Worm (Caenorhabditis elegans) whole organism, L1 larva: ENCODE results near the gene H11E01.2.

Experiments used
- Y116A8C.19 ChIP-seq: sonication (generic microtip); optimal IDR thresholded peaks from 2 replicates; lab custom pipeline; 2016; ENCODE audit warnings: missing compliant biosample characterization, missing genetic modification characterization, borderline replicate concordance
- ceh-82 ChIP-seq, 3 experiments: fragments of 150-350 bp in 1 of 3; sonication (generic microtip) in 2 of 3; optimal IDR thresholded peaks; 2 replicates each; lab custom pipeline; 2014 to 2017; ENCODE audit warnings: missing biosample characterization in 3 of 3, missing genetic modification characterization in 3 of 3
- ceh-88 ChIP-seq: fragments of 200-800 bp; sonication (Bioruptor generic); IDR thresholded peaks from 2 replicates; pipeline ENCODE4 v1.3.6; 2022; ENCODE audit warnings: missing genetic modification characterization, missing compliant biosample characterization
- ceh-90 ChIP-seq: sonication (generic microtip); optimal IDR thresholded peaks from 2 replicates; lab custom pipeline; 2016; ENCODE audit warnings: missing genetic modification characterization, missing compliant biosample characterization
- dsc-1 ChIP-seq: sonication (generic microtip); optimal IDR thresholded peaks from 2 replicates; lab custom pipeline; 2016; ENCODE audit warnings: mild to moderate bottlenecking, missing genetic modification characterization, missing compliant biosample characterization
- efl-1 ChIP-seq, 4 experiments: fragments of 150-350 bp; optimal IDR thresholded peaks in 3 of 4; peaks in 1 of 4; 1 replicate in 1 of 4; 2 replicates in 3 of 4; lab custom pipeline; 2014; ENCODE audit warnings: missing biosample characterization in 2 of 4, missing genetic modification characterization in 2 of 4, missing genetic modification reagents in 2 of 4
- efl-3 ChIP-seq: fragments of 200-800 bp; sonication (Bioruptor generic); optimal IDR thresholded peaks from 2 replicates; lab custom pipeline; 2018; ENCODE audit warnings: mild to moderate bottlenecking, missing genetic modification characterization, missing compliant biosample characterization
- elt-2 ChIP-seq: sonication (generic microtip); optimal IDR thresholded peaks from 2 replicates; lab custom pipeline; 2016; ENCODE audit warnings: missing genetic modification characterization, mild to moderate bottlenecking, inconsistent platforms, missing compliant biosample characterization, missing genetic modification reagents
- fkh-10 ChIP-seq: sonication (generic microtip); optimal IDR thresholded peaks from 2 replicates; lab custom pipeline; 2017; ENCODE audit warnings: missing biosample characterization, missing genetic modification reagents, missing genetic modification characterization
- fkh-8 ChIP-seq: sonication (generic microtip); optimal IDR thresholded peaks from 2 replicates; lab custom pipeline; 2016; ENCODE audit warnings: mild to moderate bottlenecking, missing genetic modification characterization, missing compliant biosample characterization
- fos-1 ChIP-seq: fragments of 150-350 bp; optimal IDR thresholded peaks from 2 replicates; lab custom pipeline; 2014; ENCODE audit warnings: missing biosample characterization, missing genetic modification characterization
- hlh-4 ChIP-seq: sonication (generic microtip); optimal IDR thresholded peaks from 2 replicates; lab custom pipeline; 2016; ENCODE audit warnings: mild to moderate bottlenecking, missing genetic modification characterization, missing compliant biosample characterization
- hpl-2 ChIP-seq: fragments of 150-350 bp; optimal IDR thresholded peaks from 2 replicates; lab custom pipeline; 2014; ENCODE audit warnings: missing biosample characterization, missing genetic modification reagents, missing genetic modification characterization
- lin-13 ChIP-seq: fragments of 150-350 bp; optimal IDR thresholded peaks from 2 replicates; lab custom pipeline; 2014; ENCODE audit warnings: missing biosample characterization, missing genetic modification reagents, missing genetic modification characterization
- lin-14 ChIP-seq: fragments of 200-800 bp; sonication (Bioruptor generic); optimal IDR thresholded peaks from 2 replicates; lab custom pipeline; 2018; ENCODE audit warnings: mild to moderate bottlenecking, missing genetic modification characterization, moderate library complexity, missing compliant biosample characterization
- lin-35 ChIP-seq, 2 experiments: fragments of 150-350 bp; optimal IDR thresholded peaks; 2 replicates each; lab custom pipeline; 2014; ENCODE audit warnings: missing biosample characterization in 2 of 2, missing genetic modification characterization in 2 of 2, missing genetic modification reagents in 2 of 2
- mdl-1 ChIP-seq, 2 experiments: fragments of 150-350 bp; optimal IDR thresholded peaks; 2 replicates each; lab custom pipeline; 2014 to 2017; ENCODE audit warnings: missing biosample characterization in 2 of 2, missing genetic modification characterization in 2 of 2, inconsistent platforms in 1 of 2
- mef-2 ChIP-seq: fragments of 150-350 bp; optimal IDR thresholded peaks from 2 replicates; lab custom pipeline; 2014; ENCODE audit warnings: missing biosample characterization, missing genetic modification characterization
- nhr-28 ChIP-seq: fragments of 150-350 bp; optimal IDR thresholded peaks from 2 replicates; lab custom pipeline; 2014; ENCODE audit warnings: missing biosample characterization, missing genetic modification characterization
- nhr-47 ChIP-seq: sonication (generic microtip); optimal IDR thresholded peaks from 2 replicates; lab custom pipeline; 2016; ENCODE audit warnings: mild to moderate bottlenecking, missing genetic modification characterization, moderate library complexity, missing compliant biosample characterization
- pag-3 ChIP-seq: sonication (generic microtip); optimal IDR thresholded peaks from 2 replicates; lab custom pipeline; 2017; ENCODE audit warnings: missing genetic modification characterization, mild to moderate bottlenecking, missing compliant biosample characterization, antibody characterized with exemption, borderline replicate concordance; ENCODE audit not compliant: insufficient read depth
- sup-37 ChIP-seq: fragments of 200-800 bp; sonication (Bioruptor generic); optimal IDR thresholded peaks from 2 replicates; lab custom pipeline; 2018; ENCODE audit warnings: mild to moderate bottlenecking, missing genetic modification characterization, missing compliant biosample characterization
- swsn-7 ChIP-seq: sonication (generic microtip); optimal IDR thresholded peaks from 2 replicates; lab custom pipeline; 2016; ENCODE audit warnings: missing genetic modification characterization, missing compliant biosample characterization
- tlp-1 ChIP-seq: fragments of 150-350 bp; optimal IDR thresholded peaks from 2 replicates; lab custom pipeline; 2014; ENCODE audit warnings: missing biosample characterization, missing genetic modification characterization
- unc-62 ChIP-seq: fragments of 150-350 bp; optimal IDR thresholded peaks from 2 replicates; lab custom pipeline; 2014; ENCODE audit warnings: missing biosample characterization, missing genetic modification reagents, missing genetic modification characterization
- unc-86 ChIP-seq: sonication (generic microtip); optimal IDR thresholded peaks from 2 replicates; lab custom pipeline; 2016; ENCODE audit warnings: missing genetic modification characterization, missing compliant biosample characterization
- xbp-1 ChIP-seq: sonication (generic microtip); optimal IDR thresholded peaks from 2 replicates; lab custom pipeline; 2016; ENCODE audit warnings: missing genetic modification characterization, missing compliant biosample characterization
- ztf-4 ChIP-seq: fragments of 150-350 bp; optimal IDR thresholded peaks from 2 replicates; lab custom pipeline; 2014; ENCODE audit warnings: missing biosample characterization, missing genetic modification characterization

H11E01.2 gene

DNA sequence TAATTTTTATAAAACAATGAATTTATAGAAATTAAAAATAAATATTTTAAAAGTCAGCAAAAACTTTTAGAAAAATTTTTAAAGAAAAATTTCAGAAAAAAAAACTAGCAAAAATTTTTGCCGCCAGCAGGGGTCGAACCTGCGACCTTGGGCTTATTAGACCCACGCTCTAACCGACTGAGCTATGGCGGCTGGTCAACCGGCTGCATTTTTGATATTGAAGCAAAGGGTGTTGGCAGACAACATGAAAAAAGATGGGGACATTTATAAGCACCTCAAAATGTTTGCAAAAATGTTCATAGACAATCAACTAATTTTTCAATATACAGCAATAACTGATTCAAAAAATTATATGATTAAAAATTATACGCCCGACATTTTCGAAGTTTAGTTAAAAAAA lies 30.9 kb upstream of the H11E01.2 start (continued):
- no peak for TF ChIP-seq elt-2 (tag; lab: Kevin White, UChicago)
- peak in 1 of 2 experiments; percentile 12 for TF ChIP-seq lin-35 (GFP tag; optimal IDR thresholded peaks at IDR 0.05; lab: Kevin White, UChicago)

DNA sequence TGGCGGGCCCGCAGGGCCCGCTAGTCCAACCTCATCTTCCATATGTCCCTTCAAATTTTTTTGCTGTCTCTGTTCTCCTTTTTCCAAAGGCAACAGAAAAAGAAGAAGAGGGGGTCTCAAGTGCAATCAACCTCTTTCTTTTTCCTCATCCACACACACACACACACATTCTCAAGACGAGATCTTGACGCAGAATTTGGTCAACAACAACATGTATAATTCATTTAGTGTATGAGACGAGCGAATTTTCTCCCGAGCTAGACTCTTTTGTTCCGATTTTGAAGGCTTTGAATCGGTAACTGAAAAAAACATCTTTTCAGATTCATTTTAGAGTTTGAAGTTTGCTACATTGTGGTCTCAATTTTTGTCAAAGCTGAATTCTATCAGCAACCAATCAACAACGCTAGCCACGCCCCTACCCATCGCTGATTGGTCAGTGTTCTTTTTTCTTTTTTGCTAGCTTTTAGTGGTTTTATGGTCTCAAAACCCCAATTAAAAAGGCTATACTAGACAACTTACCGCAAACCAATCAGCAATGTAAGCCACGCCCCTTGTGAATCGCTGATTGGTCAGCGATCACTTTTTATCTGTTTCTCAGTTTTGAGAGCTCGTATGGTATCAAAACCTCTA lies 22.7 kb upstream of the H11E01.2 start:
- TF ChIP-seq unc-62 (GFP tag; lab: Kevin White, UChicago) (no peak), ztf-4 (tag; lab: Kevin White, UChicago) (no peak), lin-14 (GFP tag; lab: Kevin White, UChicago) (peak; percentile 43), sup-37 (GFP tag; lab: Kevin White, UChicago) (no peak), unc-86 (peak; percentile 1), nhr-28 (tag; lab: Kevin White, UChicago) (no peak)

DNA sequence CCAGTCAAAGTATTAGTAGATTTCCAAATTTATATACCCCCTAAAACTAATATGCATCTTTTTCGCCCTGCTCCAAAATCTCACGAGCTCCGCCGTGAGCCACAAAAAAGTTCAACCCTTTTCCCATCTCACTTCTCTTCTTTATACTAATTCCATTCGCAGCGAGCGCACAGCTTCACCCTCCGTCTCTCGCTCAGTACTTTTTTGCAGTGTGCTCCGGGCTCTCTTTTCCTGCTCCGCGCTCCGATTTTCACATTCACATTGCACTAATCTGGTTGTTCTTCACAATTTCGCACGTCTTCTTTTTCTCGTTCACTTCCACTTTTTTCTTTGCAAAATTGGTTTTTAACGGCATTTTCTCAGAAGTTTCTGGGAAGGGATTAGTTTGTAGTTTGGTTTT lies 21.6 kb upstream of the H11E01.2 start:
- peak; percentile 22 for TF ChIP-seq dsc-1 (tag; lab: Kevin White, UChicago)
- peak; percentile 54 for TF ChIP-seq fkh-10 (GFP tag; lab: Kevin White, UChicago)
- TF ChIP-seq xbp-1 (tag; lab: Kevin White, UChicago) = no peak
- TF ChIP-seq ceh-82 (tag; optimal IDR thresholded peaks at IDR 0.05; lab: Kevin White, UChicago) = peak in 1 of 3 experiments; percentile 10
- peak; percentile 52 for TF ChIP-seq lin-14 (GFP tag; lab: Kevin White, UChicago)
- peak; percentile 29 for TF ChIP-seq fkh-8
- no peak for TF ChIP-seq fos-1 (tag; lab: Kevin White, UChicago)
- peak; percentile 11 for TF ChIP-seq nhr-47

DNA sequence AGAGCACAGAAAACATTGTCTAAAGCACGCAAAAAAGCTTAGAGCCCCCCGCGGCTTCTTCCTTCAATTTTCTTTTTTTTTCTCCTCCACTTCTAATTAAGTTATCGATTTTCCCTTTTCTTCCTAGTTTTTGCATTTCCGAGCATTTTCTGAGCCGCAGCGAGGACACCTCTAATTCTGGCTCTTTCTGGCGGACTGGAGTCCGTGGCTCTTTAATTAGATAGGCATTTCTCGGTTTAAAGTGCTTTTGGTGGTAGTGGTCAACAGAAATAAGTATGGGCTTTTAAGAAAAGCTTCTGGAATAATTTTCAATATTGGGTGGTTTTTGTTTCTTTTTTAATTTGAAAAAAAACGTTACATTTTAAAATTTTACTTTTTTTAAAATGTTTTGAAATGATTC lies 19.3 kb upstream of the H11E01.2 start:
- no peak for TF ChIP-seq lin-35 (GFP tag; optimal IDR thresholded peaks at IDR 0.05; lab: Kevin White, UChicago)
- TF ChIP-seq lin-14 (GFP tag; lab: Kevin White, UChicago) = peak; percentile 67

DNA sequence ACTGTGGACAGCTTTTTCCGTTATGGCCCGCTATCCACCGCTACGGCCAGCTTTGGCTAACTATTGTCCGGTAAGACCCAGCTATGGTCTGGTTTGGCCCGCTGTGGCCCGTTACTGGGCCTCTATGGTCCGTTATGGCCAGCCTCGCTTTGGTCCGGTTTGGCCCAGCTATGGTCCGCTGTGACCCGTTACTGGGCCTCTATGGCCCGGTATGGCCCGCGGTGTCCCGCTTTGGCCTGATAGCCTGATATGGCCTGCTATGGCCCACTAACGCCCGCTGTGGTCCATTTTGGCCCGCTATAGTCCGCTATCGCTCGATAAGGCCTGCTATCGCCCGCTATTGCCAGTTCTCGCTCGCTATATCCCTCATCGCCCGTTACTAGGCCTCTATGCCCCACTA lies 18.3 kb upstream of the H11E01.2 start:
- TF ChIP-seq nhr-47 (no peak), tlp-1 (tag; lab: Kevin White, UChicago) (no peak), Y116A8C.19 (tag; lab: Kevin White, UChicago) (no peak), hlh-4 (tag; lab: Kevin White, UChicago) (no peak), mdl-1 (tag; optimal IDR thresholded peaks at IDR 0.05; lab: Kevin White, UChicago) (no peak), fkh-8 (no peak), ceh-88 (GFP tag; lab: Robert Waterston, UW) (no peak)

DNA sequence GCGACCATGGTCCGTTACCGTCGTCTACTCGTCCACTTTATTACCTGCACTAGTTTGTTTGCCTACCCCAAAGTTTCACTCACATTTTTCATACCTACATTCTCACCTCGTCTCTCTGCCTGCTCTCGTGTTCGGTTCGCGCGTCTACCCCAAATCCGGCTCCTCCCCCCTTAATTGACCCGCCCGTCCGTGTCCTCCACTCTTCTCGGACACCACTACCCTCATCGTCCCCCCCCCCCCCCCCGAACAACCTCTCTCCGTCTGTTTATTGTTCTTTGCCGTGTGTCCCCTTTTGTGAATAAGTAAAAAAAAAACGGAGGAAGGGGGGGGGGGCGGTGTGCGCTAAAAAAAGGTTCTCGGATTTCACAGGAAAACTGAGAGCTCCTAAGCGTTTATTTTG lies 17.8 kb upstream of the H11E01.2 start:
- TF ChIP-seq lin-13 (GFP tag; lab: Kevin White, UChicago) = no peak
- no peak for TF ChIP-seq efl-3 (GFP tag; lab: Kevin White, UChicago)
- peak; percentile 40 for TF ChIP-seq lin-14 (GFP tag; lab: Kevin White, UChicago)
- TF ChIP-seq, all 84 proteins: peak for 1

DNA sequence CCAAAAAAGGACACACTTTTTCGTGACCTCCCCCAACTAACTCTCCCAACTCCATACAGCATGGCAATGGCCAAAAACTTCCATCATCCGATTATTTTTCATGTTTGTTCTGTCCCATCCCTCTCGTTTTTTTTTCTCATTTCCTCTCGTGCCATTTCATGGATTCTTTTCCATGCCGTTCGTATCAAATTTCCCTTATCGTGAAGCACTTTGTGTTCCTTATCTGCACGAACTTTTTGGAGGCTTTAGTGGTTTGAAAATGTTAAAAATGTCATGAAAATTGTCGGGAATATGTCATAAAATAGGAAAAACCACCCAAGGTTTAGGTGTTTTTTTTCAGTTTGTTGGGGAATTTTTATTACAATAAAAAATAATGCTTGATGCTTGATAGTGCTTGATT lies 17.1 kb upstream of the H11E01.2 start:
- TF ChIP-seq swsn-7 (tag; lab: Kevin White, UChicago) (no peak), ceh-90 (tag; lab: Kevin White, UChicago) (no peak), lin-13 (GFP tag; lab: Kevin White, UChicago) (no peak), hpl-2 (GFP tag; lab: Kevin White, UChicago) (no peak), efl-1 (optimal IDR thresholded peaks at IDR 0.05; lab: Kevin White, UChicago) (no peak), efl-1 (GFP tag; optimal IDR thresholded peaks at IDR 0.05 in 1 of 2; lab: Kevin White, UChicago) (no peak), sup-37 (GFP tag; lab: Kevin White, UChicago) (no peak), ceh-88 (GFP tag; lab: Robert Waterston, UW) (no peak), mef-2 (tag; lab: Kevin White, UChicago) (no peak), pag-3 (tag; lab: Kevin White, UChicago) (no peak), mdl-1 (tag; optimal IDR thresholded peaks at IDR 0.05; lab: Kevin White, UChicago) (no peak)
